Fruit fly (Drosophila melanogaster) whole organism, embryonic: ENCODE data around the gene CG11723.

Experiments used
- Bgb ChIP-seq: fragments of 200-800 bp; sonication (Bioruptor generic); IDR thresholded peaks from 2 replicates; pipeline ENCODE4 v1.3.6; 2022; ENCODE audit warnings: missing biosample characterization, missing genetic modification characterization; ENCODE audit not compliant: partially characterized antibody
- C15 ChIP-seq: fragments of 200-800 bp; sonication (Bioruptor generic); IDR thresholded peaks from 3 replicates; pipeline ENCODE4 v1.3.6; 2022; ENCODE audit warnings: missing biosample characterization, missing genetic modification characterization
- CG11696 ChIP-seq: fragments of 200-800 bp; sonication (Bioruptor generic); IDR thresholded peaks from 2 replicates; pipeline ENCODE4 v1.3.6; 2022; ENCODE audit warnings: missing biosample characterization, missing genetic modification characterization
- CG12071 ChIP-seq: fragments of 200-800 bp; sonication (Bioruptor generic); optimal IDR thresholded peaks from 3 replicates; lab custom pipeline; 2018; ENCODE audit warnings: missing biosample characterization, mild to moderate bottlenecking, missing genetic modification characterization
- CG13424 ChIP-seq: fragments of 200-800 bp; sonication (Bioruptor generic); optimal IDR thresholded peaks from 2 replicates; lab custom pipeline; 2019; ENCODE audit warnings: missing biosample characterization, mild to moderate bottlenecking, missing genetic modification characterization, moderate library complexity
- CG14441 ChIP-seq: fragments of 200-800 bp; sonication (Bioruptor generic); IDR thresholded peaks from 2 replicates; pipeline ENCODE4 v1.3.6; 2022; ENCODE audit warnings: missing biosample characterization, missing genetic modification characterization
- CG14860 ChIP-seq: fragments of 200-800 bp; sonication (Bioruptor generic); IDR thresholded peaks from 3 replicates; pipeline ENCODE4 v1.3.6; 2022; ENCODE audit warnings: missing biosample characterization, missing genetic modification characterization; ENCODE audit not compliant: partially characterized antibody
- CG17359 ChIP-seq: fragments of 200-800 bp; sonication (Bioruptor generic); optimal IDR thresholded peaks from 3 replicates; lab custom pipeline; 2018; ENCODE audit warnings: missing biosample characterization, mild to moderate bottlenecking, missing genetic modification characterization, moderate library complexity
- CG18011 ChIP-seq: fragments of 200-800 bp; sonication (Bioruptor generic); optimal IDR thresholded peaks from 2 replicates; lab custom pipeline; 2017; ENCODE audit warnings: missing biosample characterization, missing genetic modification characterization, mild to moderate bottlenecking, moderate library complexity, missing genotype
- CG18476 ChIP-seq: fragments of 200-800 bp; sonication (Bioruptor generic); optimal IDR thresholded peaks from 2 replicates; lab custom pipeline; 2016; ENCODE audit warnings: missing biosample characterization, mild to moderate bottlenecking, missing genetic modification characterization
- CG2199 ChIP-seq: fragments of 200-800 bp; sonication (Bioruptor generic); IDR thresholded peaks from 3 replicates; pipeline ENCODE4 v1.3.6; 2022; ENCODE audit warnings: missing biosample characterization, missing genetic modification characterization
- CG31365 ChIP-seq: fragments of 200-800 bp; sonication (Bioruptor generic); optimal IDR thresholded peaks from 2 replicates; lab custom pipeline; 2018; ENCODE audit warnings: missing biosample characterization, mild to moderate bottlenecking, missing genetic modification characterization
- CG32772 ChIP-seq: fragments of 200-800 bp; sonication (Bioruptor generic); IDR thresholded peaks from 2 replicates; pipeline ENCODE4 v1.3.6; 2022; ENCODE audit warnings: missing biosample characterization, missing genetic modification characterization
- CG43689 ChIP-seq: fragments of 200-800 bp; sonication (Bioruptor generic); IDR thresholded peaks from 2 replicates; pipeline ENCODE4 v1.3.6; 2022; ENCODE audit warnings: missing biosample characterization, missing genetic modification characterization
- CG5180 ChIP-seq: fragments of 200-800 bp; sonication (Bioruptor generic); optimal IDR thresholded peaks from 3 replicates; lab custom pipeline; 2017; ENCODE audit warnings: missing biosample characterization, missing genetic modification characterization, mild to moderate bottlenecking, moderate library complexity, missing genetic modification reagents
- CG8290 ChIP-seq, 3 experiments: fragments of 200-800 bp; sonication (Bioruptor generic); optimal IDR thresholded peaks; 2 replicates each; lab custom pipeline; 2016 to 2019; ENCODE audit warnings: missing biosample characterization in 3 of 3, missing genetic modification characterization in 3 of 3, mild to moderate bottlenecking in 2 of 3, moderate library complexity in 1 of 3
- CG9215 ChIP-seq: fragments of 200-800 bp; sonication (Bioruptor generic); IDR thresholded peaks from 2 replicates; pipeline ENCODE4 v1.3.6; 2022; ENCODE audit warnings: missing biosample characterization, missing genetic modification characterization
- CG9797 ChIP-seq: fragments of 200-800 bp; sonication (Bioruptor generic); optimal IDR thresholded peaks from 3 replicates; lab custom pipeline; 2018; ENCODE audit warnings: missing biosample characterization, mild to moderate bottlenecking, missing genetic modification characterization
- CG9817 ChIP-seq: fragments of 200-800 bp; sonication (Bioruptor generic); optimal IDR thresholded peaks from 2 replicates; lab custom pipeline; 2018; ENCODE audit warnings: missing biosample characterization, mild to moderate bottlenecking, missing genetic modification characterization, moderate library complexity
- D19B ChIP-seq: fragments of 200-800 bp; sonication (Bioruptor generic); optimal IDR thresholded peaks from 2 replicates; lab custom pipeline; 2017; ENCODE audit warnings: missing biosample characterization, mild to moderate bottlenecking, missing genetic modification characterization
- Dad ChIP-seq: fragments of 200-800 bp; sonication (Bioruptor generic); optimal IDR thresholded peaks from 3 replicates; lab custom pipeline; 2016; ENCODE audit warnings: missing biosample characterization, missing genetic modification characterization
- Kr ChIP-seq: fragments of 200-800 bp; sonication (Bioruptor generic); optimal IDR thresholded peaks from 2 replicates; lab custom pipeline; 2017; ENCODE audit warnings: missing biosample characterization, mild to moderate bottlenecking, missing genetic modification characterization
- Max ChIP-seq: fragments of 200-800 bp; sonication (Bioruptor generic); optimal IDR thresholded peaks from 2 replicates; lab custom pipeline; 2016; ENCODE audit warnings: missing biosample characterization, mild to moderate bottlenecking, missing genetic modification characterization
- Neu2 ChIP-seq: fragments of 200-800 bp; sonication (Bioruptor generic); optimal IDR thresholded peaks from 3 replicates; lab custom pipeline; 2016; ENCODE audit warnings: missing biosample characterization, missing genetic modification characterization, borderline replicate concordance
- Nf-YC ChIP-seq: fragments of 200-800 bp; optimal IDR thresholded peaks from 3 replicates; lab custom pipeline; 2019; ENCODE audit warnings: missing biosample characterization, mild to moderate bottlenecking, missing genetic modification characterization, moderate library complexity
- YL-1 ChIP-seq: fragments of 200-800 bp; sonication (Bioruptor generic); optimal IDR thresholded peaks from 3 replicates; lab custom pipeline; 2017; ENCODE audit warnings: missing biosample characterization, mild to moderate bottlenecking, missing genetic modification characterization
- az2 ChIP-seq: fragments of 200-800 bp; sonication (Bioruptor generic); optimal IDR thresholded peaks from 3 replicates; lab custom pipeline; 2016; ENCODE audit warnings: missing biosample characterization, missing genetic modification characterization
- br ChIP-seq: fragments of >200 bp; optimal IDR thresholded peaks from 2 replicates; lab custom pipeline; 2017
- cad ChIP-seq: fragments of >200 bp; optimal IDR thresholded peaks from 2 replicates; lab custom pipeline; 2017; ENCODE audit warnings: missing biosample characterization, missing genetic modification characterization
- chm ChIP-seq: fragments of 200-800 bp; sonication (Bioruptor generic); IDR thresholded peaks from 2 replicates; pipeline ENCODE4 v1.3.6; 2022; ENCODE audit warnings: missing biosample characterization, missing genetic modification characterization
- crol ChIP-seq: fragments of 200-800 bp; sonication (Bioruptor generic); IDR thresholded peaks from 2 replicates; pipeline ENCODE4 v1.3.6; 2022; ENCODE audit warnings: missing biosample characterization, missing genetic modification characterization
- disco-r ChIP-seq: fragments of 200-800 bp; sonication (Bioruptor generic); optimal IDR thresholded peaks from 2 replicates; lab custom pipeline; 2016; ENCODE audit warnings: missing biosample characterization, missing genetic modification characterization
- eve ChIP-seq, 2 experiments: fragments of >200 bp; optimal IDR thresholded peaks; 2 replicates each; lab custom pipeline; 2017; ENCODE audit warnings: missing biosample characterization in 2 of 2, missing genetic modification characterization in 2 of 2
- hth ChIP-seq: fragments of >200 bp; optimal IDR thresholded peaks from 2 replicates; lab custom pipeline; 2017; ENCODE audit warnings: inconsistent platforms
- ind ChIP-seq: fragments of 200-800 bp; sonication (Bioruptor generic); optimal IDR thresholded peaks from 3 replicates; lab custom pipeline; 2016; ENCODE audit warnings: missing biosample characterization, missing genetic modification characterization
- jumu ChIP-seq: fragments of 200-800 bp; sonication (Bioruptor generic); optimal IDR thresholded peaks from 3 replicates; lab custom pipeline; 2016; ENCODE audit warnings: missing biosample characterization, missing genetic modification characterization
- kah ChIP-seq: fragments of 200-800 bp; sonication (Bioruptor generic); optimal IDR thresholded peaks from 2 replicates; lab custom pipeline; 2018; ENCODE audit warnings: missing biosample characterization, mild to moderate bottlenecking, missing genetic modification characterization
- kay ChIP-seq: fragments of 200-800 bp; sonication (Bioruptor generic); optimal IDR thresholded peaks from 2 replicates; lab custom pipeline; 2016; ENCODE audit warnings: missing biosample characterization, missing genetic modification characterization
- lab ChIP-seq: fragments of 200-800 bp; sonication (Bioruptor generic); optimal IDR thresholded peaks from 3 replicates; lab custom pipeline; 2017; ENCODE audit warnings: missing biosample characterization, missing genetic modification characterization, mild to moderate bottlenecking, moderate library complexity, missing genetic modification reagents
- mam ChIP-seq: fragments of 200-800 bp; sonication (Bioruptor generic); optimal IDR thresholded peaks from 3 replicates; lab custom pipeline; 2016; ENCODE audit warnings: missing biosample characterization, missing genetic modification characterization
- nerfin-1 ChIP-seq: fragments of 200-800 bp; sonication (Bioruptor generic); optimal IDR thresholded peaks from 3 replicates; lab custom pipeline; 2019; ENCODE audit warnings: missing biosample characterization, mild to moderate bottlenecking, missing genetic modification characterization, moderate library complexity
- pan ChIP-seq, 4 experiments: fragments of >200 bp in 3 of 4; fragments of 200-800 bp in 1 of 4; sonication (Bioruptor generic) in 1 of 4; optimal IDR thresholded peaks in 3 of 4; IDR thresholded peaks in 1 of 4; 2 replicates each; pipeline versions ENCODE4 v1.3.6 to Lab custom; 2017 to 2022; ENCODE audit warnings: missing biosample characterization in 2 of 4, missing genetic modification characterization in 2 of 4, mixed read lengths in 1 of 4
- pho ChIP-seq: fragments of 200-800 bp; sonication (Bioruptor generic); optimal IDR thresholded peaks from 2 replicates; lab custom pipeline; 2016; ENCODE audit warnings: missing biosample characterization, missing genetic modification characterization
- prd ChIP-seq, 3 experiments: fragments of >200 bp in 2 of 3; fragments of 200-800 bp in 1 of 3; sonication (Bioruptor generic) in 1 of 3; optimal IDR thresholded peaks in 2 of 3; IDR thresholded peaks in 1 of 3; 2 replicates in 2 of 3; 3 replicates in 1 of 3; pipeline versions ENCODE4 v1.3.6 to Lab custom; 2017 to 2022; ENCODE audit warnings: missing biosample characterization in 1 of 3, missing genetic modification characterization in 1 of 3
- ro ChIP-seq: fragments of 200-800 bp; sonication (Bioruptor generic); IDR thresholded peaks from 2 replicates; pipeline ENCODE4 v1.3.6; 2022; ENCODE audit warnings: missing biosample characterization, missing genetic modification characterization
- stwl ChIP-seq: fragments of 200-800 bp; sonication (Bioruptor generic); optimal IDR thresholded peaks from 3 replicates; lab custom pipeline; 2018; ENCODE audit warnings: missing biosample characterization, mild to moderate bottlenecking, missing genetic modification characterization, moderate library complexity
- tgo ChIP-seq: fragments of 200-800 bp; sonication (Bioruptor generic); IDR thresholded peaks from 3 replicates; pipeline ENCODE4 v1.3.6; 2022; ENCODE audit warnings: missing biosample characterization, missing genetic modification characterization
- vnd ChIP-seq: fragments of 200-800 bp; sonication (Bioruptor generic); IDR thresholded peaks from 3 replicates; pipeline ENCODE4 v1.3.6; 2022; ENCODE audit warnings: missing biosample characterization, missing genetic modification characterization; ENCODE audit not compliant: partially characterized antibody

The CG11723 gene

DNA sequence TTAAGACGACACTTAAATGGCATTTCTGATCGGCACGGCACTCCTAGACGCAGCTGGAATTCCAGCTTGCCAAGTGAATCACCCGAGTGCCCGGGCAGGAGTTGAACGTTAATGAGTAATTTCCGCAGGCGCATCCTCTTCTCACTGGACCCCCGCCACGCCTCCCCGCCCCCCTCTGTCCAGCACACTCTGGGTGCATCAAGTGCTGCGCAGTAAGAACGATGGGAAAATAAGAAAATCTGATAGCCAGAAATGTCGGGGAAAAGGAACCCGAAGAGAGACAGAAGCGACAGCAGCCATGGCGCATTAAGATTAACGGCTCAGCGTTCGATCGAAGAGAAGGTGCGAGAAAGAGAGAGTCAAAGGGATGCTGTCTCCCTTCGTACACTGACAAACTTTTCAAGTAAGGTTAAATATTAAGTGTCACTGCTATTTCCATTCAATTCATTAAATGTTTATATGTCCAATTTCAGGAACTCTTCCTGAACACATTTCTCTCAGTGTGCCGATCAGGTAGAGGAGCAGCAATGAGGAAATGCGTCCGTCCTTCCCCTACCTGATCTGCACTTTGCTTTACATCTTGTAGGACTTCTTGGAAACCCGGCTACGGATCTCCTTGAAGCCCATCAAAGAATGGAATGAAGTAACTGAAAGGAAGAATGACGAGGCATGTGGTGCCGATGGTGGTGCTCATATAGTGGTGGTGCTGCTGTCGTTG, 17.6 kb upstream of the CG11723 start (continued):
- TF ChIP-seq CG43689 (no peak), nerfin-1 (tag; lab: Kevin White, UChicago) (peak; percentile 57), CG14860 (GFP tag; lab: Robert Waterston, UW) (no peak), Neu2 (GFP tag; lab: Kevin White, UChicago) (peak; percentile 34), CG17359 (tag; lab: Kevin White, UChicago) (peak; percentile 45), kay (GFP tag; lab: Kevin White, UChicago) (peak; percentile 48), CG9215 (no peak), CG2199 (peak; percentile 66; the same call in 2 of the 3 replicates), vnd (no peak), Dad (GFP tag; lab: Kevin White, UChicago) (no peak), Kr (GFP tag; lab: Kevin White, UChicago) (peak; percentile 38), CG31365 (tag; lab: Kevin White, UChicago) (no peak), chm (GFP tag; lab: Robert Waterston, UW) (peak; percentile 79; the same call in 1 of the 2 replicates), CG9817 (tag; lab: Kevin White, UChicago) (no peak), CG5180 (GFP tag; lab: Kevin White, UChicago) (no peak), prd (optimal IDR thresholded peaks at IDR 0.05; lab: Kevin White, UChicago) (no peak), prd (GFP tag; IDR thresholded peaks at IDR 0.05; lab: Robert Waterston, UW) (peak; percentile 96), hth (lab: Kevin White, UChicago) (no peak), pho (GFP tag; lab: Kevin White, UChicago) (no peak), YL-1 (GFP tag; lab: Kevin White, UChicago) (peak; percentile 15), CG11696 (no peak), kah (GFP tag; lab: Kevin White, UChicago) (no peak), CG32772 (GFP tag; lab: Robert Waterston, UW) (peak; percentile 49; the same call in 1 of the 2 replicates), eve (GFP tag; optimal IDR thresholded peaks at IDR 0.05; lab: Kevin White, UChicago) (peak in 1 of 2 experiments; percentile 76), CG8290 (GFP tag; optimal IDR thresholded peaks at IDR 0.05; lab: Kevin White, UChicago) (peak; percentile 53), CG8290 (tag; optimal IDR thresholded peaks at IDR 0.05; lab: Kevin White, UChicago) (peak; percentile 19 to 31), Nf-YC (tag; lab: Kevin White, UChicago) (no peak), pan (optimal IDR thresholded peaks at IDR 0.05; lab: Kevin White, UChicago) (no peak), pan (GFP tag; optimal IDR thresholded peaks at IDR 0.05 in 1 of 2, IDR thresholded peaks at IDR 0.05 in 1 of 2) (peak in 1 of 2 experiments; percentile 48), CG18476 (GFP tag; lab: Kevin White, UChicago) (peak; percentile 47), CG18011 (GFP tag; lab: Kevin White, UChicago) (no peak), crol (GFP tag; lab: Robert Waterston, UW) (peak; percentile 93), D19B (GFP tag; lab: Kevin White, UChicago) (no peak), ro (GFP tag; lab: Robert Waterston, UW) (no peak), jumu (GFP tag; lab: Kevin White, UChicago) (peak; percentile 53), lab (GFP tag; lab: Kevin White, UChicago) (peak; percentile 6), C15 (GFP tag; lab: Robert Waterston, UW) (no peak), CG9797 (GFP tag; lab: Kevin White, UChicago) (peak; percentile 9), Max (GFP tag; lab: Kevin White, UChicago) (peak; percentile 55), Bgb (GFP tag; lab: Robert Waterston, UW) (no peak), CG13424 (tag; lab: Kevin White, UChicago) (peak; percentile 60), disco-r (GFP tag; lab: Kevin White, UChicago) (peak; percentile 13), CG14441 (GFP tag; lab: Robert Waterston, UW) (no peak), ind (GFP tag; lab: Kevin White, UChicago) (peak; percentile 36), az2 (peak; percentile 68), br (lab: Kevin White, UChicago) (no peak), mam (GFP tag; lab: Kevin White, UChicago) (peak; percentile 10), cad (peak; percentile 86), stwl (tag; lab: Kevin White, UChicago) (no peak), CG12071 (GFP tag; lab: Kevin White, UChicago) (no peak), tgo (GFP tag; lab: Robert Waterston, UW) (no peak; the same call in 2 of the 3 replicates)
